Fruit fly (Drosophila melanogaster): ENCODE results near the gene CG32576.
A peak's percentile ranks its signal among the peaks of the same experiment; 100 is the strongest.

Gene CG32576

DNA sequence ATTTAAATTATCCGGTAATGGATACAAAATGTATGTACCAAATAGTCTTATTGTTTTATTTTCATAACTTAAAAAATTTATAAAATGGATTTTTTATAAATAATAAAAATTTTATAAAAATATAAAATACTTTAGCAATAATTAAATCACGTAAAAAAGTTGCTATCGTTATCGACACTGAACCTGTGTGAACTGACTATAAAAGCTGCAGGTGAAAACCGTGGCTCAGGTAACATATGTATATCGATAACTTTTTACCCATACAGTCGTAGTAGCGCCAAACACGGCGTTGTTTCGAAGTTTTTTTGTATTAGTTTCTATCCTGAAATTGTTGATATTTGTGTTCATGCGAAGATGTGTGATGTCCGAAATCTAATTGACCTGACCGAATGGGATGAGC, 15.3 kb upstream of the CG32576 start, which contains the start of gene CG3679 (continued):
- TF ChIP-seq CG10654 (GFP tag; optimal IDR thresholded peaks at IDR 0.05) (no peak), trem (tag; optimal IDR thresholded peaks at IDR 0.05) (peak; percentile 31), unc-4 (GFP tag; IDR thresholded peaks at IDR 0.05; ENCODE audit: partially characterized antibody) (peak; percentile 62; the same call in 1 of the 2 replicates), Lim3 (GFP tag; IDR thresholded peaks at IDR 0.05) (no peak), CG2712 (tag; optimal IDR thresholded peaks at IDR 0.05) (peak; percentile 58), CG15514 (GFP tag; optimal IDR thresholded peaks at IDR 0.05) (peak; percentile 63), vnd (GFP tag; IDR thresholded peaks at IDR 0.05; ENCODE audit: partially characterized antibody) (peak; percentile 20; the same call in 2 of the 3 replicates), CG17802 (tag; optimal IDR thresholded peaks at IDR 0.05) (peak; percentile 34), Ptx1 (GFP tag; IDR thresholded peaks at IDR 0.05) (no peak), BEAF-32 (GFP tag; optimal IDR thresholded peaks at IDR 0.05) (peak; percentile 59), CG2116 (GFP tag; optimal IDR thresholded peaks at IDR 0.05) (peak; percentile 75), HLH4C (GFP tag; IDR thresholded peaks at IDR 0.05; ENCODE audit: partially characterized antibody) (peak; percentile 78), CG14710 (tag; optimal IDR thresholded peaks at IDR 0.05) (peak; percentile 35), amos (GFP tag; IDR thresholded peaks at IDR 0.05; ENCODE audit: partially characterized antibody) (peak; percentile 73; the same call in 1 of the 2 replicates), CG10267 (tag; optimal IDR thresholded peaks at IDR 0.05) (peak; percentile 29), CG18599 (GFP tag; optimal IDR thresholded peaks at IDR 0.05) (no peak), CG34224 (GFP tag; IDR thresholded peaks at IDR 0.05; ENCODE audit: partially characterized antibody) (peak; percentile 66), Bgb (GFP tag; IDR thresholded peaks at IDR 0.05; ENCODE audit: partially characterized antibody) (peak; percentile 78), knrl (GFP tag; IDR thresholded peaks at IDR 0.05; ENCODE audit: partially characterized antibody) (peak; percentile 60; the same call in 2 of the 3 replicates), stwl (tag; optimal IDR thresholded peaks at IDR 0.05) (peak; percentile 28), Dll (GFP tag; IDR thresholded peaks at IDR 0.05; ENCODE audit: partially characterized antibody) (peak; percentile 68), mld (GFP tag; IDR thresholded peaks at IDR 0.05; ENCODE audit: partially characterized antibody) (peak; percentile 65; the same call in 1 of the 3 replicates), zen2 (GFP tag; IDR thresholded peaks at IDR 0.05; ENCODE audit: partially characterized antibody) (peak; percentile 12; the same call in 1 of the 3 replicates), D (optimal IDR thresholded peaks at IDR 0.05) (no peak), D (GFP tag; optimal IDR thresholded peaks at IDR 0.05) (no peak), CG13287 (GFP tag; IDR thresholded peaks at IDR 0.05; ENCODE audit: partially characterized antibody) (peak; percentile 74), CG12659 (GFP tag; optimal IDR thresholded peaks at IDR 0.05) (peak; percentile 9), Dref (GFP tag; IDR thresholded peaks at IDR 0.05) (peak; percentile 84), Doc3 (GFP tag; IDR thresholded peaks at IDR 0.05; ENCODE audit: partially characterized antibody) (peak; percentile 58; the same call in 2 of the 3 replicates), pzg (GFP tag; optimal IDR thresholded peaks at IDR 0.05) (peak; percentile 38), CG32767 (GFP tag; IDR thresholded peaks at IDR 0.05) (0 out of 2 replicates have a peak, but pooled peaks have one; percentile 19), Opbp (GFP tag; IDR thresholded peaks at IDR 0.05; ENCODE audit: partially characterized antibody) (peak; percentile 63; the same call in 2 of the 3 replicates), toy (GFP tag; IDR thresholded peaks at IDR 0.05) (no peak), pfk (GFP tag; optimal IDR thresholded peaks at IDR 0.05) (peak; percentile 21), CG7963 (GFP tag; IDR thresholded peaks at IDR 0.05; ENCODE audit: partially characterized antibody) (peak; percentile 70), CG10565 (GFP tag; optimal IDR thresholded peaks at IDR 0.05) (no peak), row (GFP tag; IDR thresholded peaks at IDR 0.05) (peak; percentile 60)

DNA sequence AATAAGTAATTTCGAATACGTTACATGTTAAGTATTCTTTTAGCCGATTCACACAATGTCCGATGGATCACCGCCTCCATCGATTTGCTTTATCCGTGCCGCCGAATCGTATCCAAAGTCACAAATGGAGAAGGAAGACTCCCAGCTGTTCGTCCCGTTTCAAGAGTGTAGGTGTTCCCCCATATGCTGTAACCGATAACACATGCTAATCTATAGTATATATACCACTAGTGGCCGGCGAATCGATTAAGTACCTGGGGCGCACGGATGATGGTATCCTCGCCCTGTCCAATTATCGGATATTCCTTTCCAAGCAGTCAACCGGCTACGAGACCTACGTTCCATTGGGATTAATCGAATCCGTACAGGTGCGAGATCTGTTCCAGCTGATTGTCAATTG, 9.3 kb upstream of the CG32576 start, which contains the start of gene ERp44:
ERp44 (minus strand) TSS at position 101 of the 400 bp plus-strand sequence.
- no peak for TF ChIP-seq CG11247 (GFP tag; IDR thresholded peaks at IDR 0.05)
- no peak for TF ChIP-seq tx (GFP tag; optimal IDR thresholded peaks at IDR 0.05)
- TF ChIP-seq ham (GFP tag; IDR thresholded peaks at IDR 0.05): no peak
- TF ChIP-seq CG10979 (tag; optimal IDR thresholded peaks at IDR 0.05): no peak
- no peak for TF ChIP-seq dimm (GFP tag; IDR thresholded peaks at IDR 0.05)
- TF ChIP-seq CG7271 (tag; optimal IDR thresholded peaks at IDR 0.05): no peak
- TF ChIP-seq CG17568 (GFP tag; optimal IDR thresholded peaks at IDR 0.05): no peak
- no peak for TF ChIP-seq CG32767 (GFP tag; IDR thresholded peaks at IDR 0.05)
- TF ChIP-seq sc (optimal IDR thresholded peaks at IDR 0.05): no peak
- TF ChIP-seq sc (GFP tag; optimal IDR thresholded peaks at IDR 0.05): no peak
- no peak for TF ChIP-seq CG13123 (GFP tag; optimal IDR thresholded peaks at IDR 0.05)
- TF ChIP-seq ems (GFP tag; optimal IDR thresholded peaks at IDR 0.05): no peak
- TF ChIP-seq HmgZ (tag; optimal IDR thresholded peaks at IDR 0.05): no peak
- TF ChIP-seq dmrt99B (tag; optimal IDR thresholded peaks at IDR 0.05): no peak
